Fruit fly (Drosophila melanogaster) whole organism, prepupa: Measurements from ENCODE around the gene RIOK1.

Source experiments
- Blimp-1 ChIP-seq: fragments of 200-800 bp; sonication (Bioruptor generic); optimal IDR thresholded peaks from 3 replicates; lab custom pipeline; 2017; ENCODE audit warnings: missing biosample characterization, missing genetic modification characterization, mild to moderate bottlenecking, moderate library complexity, missing genetic modification reagents
- CG10631 ChIP-seq: fragments of 200-800 bp; sonication (Bioruptor generic); optimal IDR thresholded peaks from 2 replicates; lab custom pipeline; 2016; ENCODE audit warnings: missing biosample characterization, missing genetic modification characterization
- CG11294 ChIP-seq: fragments of 200-800 bp; sonication (Bioruptor generic); IDR thresholded peaks from 2 replicates; pipeline ENCODE4 v1.3.6; 2022; ENCODE audit warnings: missing biosample characterization, missing genetic modification characterization
- CG11902 ChIP-seq: fragments of 200-800 bp; sonication (Bioruptor generic); optimal IDR thresholded peaks from 3 replicates; lab custom pipeline; 2016; ENCODE audit warnings: missing biosample characterization, missing genetic modification characterization
- CG15336 ChIP-seq: fragments of 200-800 bp; sonication (Bioruptor generic); IDR thresholded peaks from 2 replicates; pipeline ENCODE4 v1.3.6; 2022; ENCODE audit warnings: missing biosample characterization, missing genetic modification characterization
- CG1621 ChIP-seq: fragments of 200-800 bp; sonication (Bioruptor generic); optimal IDR thresholded peaks from 3 replicates; lab custom pipeline; 2018; ENCODE audit warnings: missing biosample characterization, mild to moderate bottlenecking, missing genetic modification characterization
- CG16779 ChIP-seq: fragments of 200-800 bp; sonication (Bioruptor generic); optimal IDR thresholded peaks from 3 replicates; lab custom pipeline; 2017; ENCODE audit warnings: missing biosample characterization, mild to moderate bottlenecking, missing genetic modification characterization
- CG3032 ChIP-seq: fragments of 200-800 bp; optimal IDR thresholded peaks from 2 replicates; lab custom pipeline; 2019; ENCODE audit warnings: missing biosample characterization, mild to moderate bottlenecking, missing genetic modification characterization, moderate library complexity
- CG32006 ChIP-seq: fragments of 200-800 bp; sonication (Bioruptor generic); optimal IDR thresholded peaks from 3 replicates; lab custom pipeline; 2017; ENCODE audit warnings: missing biosample characterization, mild to moderate bottlenecking, missing genetic modification characterization
- CG34406 ChIP-seq: fragments of 200-800 bp; sonication (Bioruptor generic); optimal IDR thresholded peaks from 3 replicates; lab custom pipeline; 2016; ENCODE audit warnings: missing biosample characterization, missing genetic modification characterization
- CG3919 ChIP-seq: fragments of 200-800 bp; sonication (Bioruptor generic); optimal IDR thresholded peaks from 3 replicates; lab custom pipeline; 2016; ENCODE audit warnings: missing biosample characterization, missing genetic modification characterization
- CG4318 ChIP-seq: fragments of 200-800 bp; sonication (Bioruptor generic); optimal IDR thresholded peaks from 3 replicates; lab custom pipeline; 2017; ENCODE audit warnings: missing biosample characterization, mild to moderate bottlenecking, missing genetic modification characterization
- CG6276 ChIP-seq: fragments of 200-800 bp; sonication (Bioruptor generic); optimal IDR thresholded peaks from 2 replicates; lab custom pipeline; 2017; ENCODE audit warnings: missing biosample characterization, mild to moderate bottlenecking, missing genetic modification characterization
- CG6792 ChIP-seq: fragments of 200-800 bp; sonication (Bioruptor generic); optimal IDR thresholded peaks from 3 replicates; lab custom pipeline; 2016; ENCODE audit warnings: missing biosample characterization, missing genetic modification characterization
- CG6808 ChIP-seq: fragments of 200-800 bp; sonication (Bioruptor generic); optimal IDR thresholded peaks from 3 replicates; lab custom pipeline; 2017; ENCODE audit warnings: missing biosample characterization, missing genetic modification characterization, mild to moderate bottlenecking, moderate library complexity, missing genetic modification reagents
- CG6854 ChIP-seq: fragments of 200-800 bp; sonication (Bioruptor generic); optimal IDR thresholded peaks from 2 replicates; lab custom pipeline; 2017; ENCODE audit warnings: missing biosample characterization, mild to moderate bottlenecking, missing genetic modification characterization
- CG7368 ChIP-seq: fragments of 200-800 bp; sonication (Bioruptor generic); optimal IDR thresholded peaks from 3 replicates; lab custom pipeline; 2016; ENCODE audit warnings: missing biosample characterization, missing genetic modification characterization
- CG8119 ChIP-seq: fragments of 200-800 bp; sonication (Bioruptor generic); IDR thresholded peaks from 3 replicates; pipeline ENCODE4 v1.3.6; 2022; ENCODE audit warnings: missing biosample characterization, missing genetic modification characterization
- CG8632 ChIP-seq: fragments of 200-800 bp; sonication (Bioruptor generic); optimal IDR thresholded peaks from 3 replicates; lab custom pipeline; 2016; ENCODE audit warnings: missing biosample characterization, missing genetic modification characterization
- Eip75B ChIP-seq: fragments of 200-800 bp; sonication (Bioruptor generic); optimal IDR thresholded peaks from 3 replicates; lab custom pipeline; 2016; ENCODE audit warnings: missing biosample characterization, missing genetic modification characterization
- Eip78C ChIP-seq: fragments of 200-800 bp; sonication (Bioruptor generic); peaks from one replicate; lab custom pipeline; 2016; ENCODE audit warnings: missing biosample characterization, missing genetic modification characterization
- Eip93F ChIP-seq: fragments of 200-800 bp; sonication (Bioruptor generic); optimal IDR thresholded peaks from 2 replicates; lab custom pipeline; 2016; ENCODE audit warnings: missing biosample characterization, mild to moderate bottlenecking, missing genetic modification characterization
- Ets96B ChIP-seq: fragments of 200-800 bp; optimal IDR thresholded peaks from 2 replicates; lab custom pipeline; 2019; ENCODE audit warnings: missing biosample characterization, mild to moderate bottlenecking, missing genetic modification characterization, moderate library complexity
- Gug ChIP-seq: fragments of 200-800 bp; sonication (Bioruptor generic); IDR thresholded peaks from 2 replicates; pipeline ENCODE4 v1.3.6; 2022; ENCODE audit warnings: missing biosample characterization, missing genetic modification characterization
- Hr38 ChIP-seq: sonication (Bioruptor generic); optimal IDR thresholded peaks from 2 replicates; lab custom pipeline; 2016; ENCODE audit warnings: missing biosample characterization, missing genetic modification characterization
- Hr39 ChIP-seq: fragments of 200-800 bp; sonication (Bioruptor generic); optimal IDR thresholded peaks from 2 replicates; lab custom pipeline; 2016; ENCODE audit warnings: missing biosample characterization, missing genetic modification characterization
- Hr4 ChIP-seq: fragments of 200-800 bp; sonication (Bioruptor generic); optimal IDR thresholded peaks from 3 replicates; lab custom pipeline; 2016; ENCODE audit warnings: missing biosample characterization, missing genetic modification characterization
- Lpt ChIP-seq: fragments of 200-800 bp; sonication (Bioruptor generic); optimal IDR thresholded peaks from 3 replicates; lab custom pipeline; 2016; ENCODE audit warnings: missing biosample characterization, missing genetic modification characterization
- Met ChIP-seq: fragments of 200-800 bp; sonication (Bioruptor generic); optimal IDR thresholded peaks from 3 replicates; lab custom pipeline; 2016; ENCODE audit warnings: missing biosample characterization, missing genetic modification characterization
- OdsH ChIP-seq: fragments of 200-800 bp; sonication (Bioruptor generic); optimal IDR thresholded peaks from 3 replicates; lab custom pipeline; 2016; ENCODE audit warnings: missing biosample characterization, missing genetic modification characterization
- Smox ChIP-seq: fragments of 200-800 bp; sonication (Bioruptor generic); optimal IDR thresholded peaks from 3 replicates; lab custom pipeline; 2016; ENCODE audit warnings: missing biosample characterization, missing genetic modification characterization
- Sox102F ChIP-seq: fragments of 200-800 bp; sonication (Bioruptor generic); optimal IDR thresholded peaks from 2 replicates; lab custom pipeline; 2016; ENCODE audit warnings: missing biosample characterization, mild to moderate bottlenecking, missing genetic modification characterization
- Sox14 ChIP-seq: fragments of 200-800 bp; sonication (Bioruptor generic); optimal IDR thresholded peaks from 3 replicates; lab custom pipeline; 2016; ENCODE audit warnings: missing biosample characterization, missing genetic modification characterization
- Sox15 ChIP-seq: fragments of 200-800 bp; sonication (Bioruptor generic); optimal IDR thresholded peaks from 3 replicates; lab custom pipeline; 2016; ENCODE audit warnings: missing biosample characterization, missing genetic modification characterization
- achi ChIP-seq: fragments of 200-800 bp; sonication (Bioruptor generic); optimal IDR thresholded peaks from 3 replicates; lab custom pipeline; 2016; ENCODE audit warnings: missing biosample characterization, missing genetic modification characterization
- dsx ChIP-seq: fragments of 200-800 bp; optimal IDR thresholded peaks from 3 replicates; lab custom pipeline; 2019; ENCODE audit warnings: missing biosample characterization, mild to moderate bottlenecking, missing genetic modification characterization, moderate library complexity; ENCODE audit not compliant: poor library complexity, severe bottlenecking
- eg ChIP-seq: fragments of 200-800 bp; sonication (Bioruptor generic); IDR thresholded peaks from 3 replicates; pipeline ENCODE4 v1.3.6; 2022; ENCODE audit warnings: missing biosample characterization, missing genetic modification characterization
- fd59A ChIP-seq: fragments of 200-800 bp; sonication (Bioruptor generic); optimal IDR thresholded peaks from 2 replicates; lab custom pipeline; 2017; ENCODE audit warnings: missing biosample characterization, mild to moderate bottlenecking, missing genetic modification characterization, missing genetic modification reagents
- fd85E ChIP-seq: fragments of 200-800 bp; sonication (Bioruptor generic); optimal IDR thresholded peaks from 3 replicates; lab custom pipeline; 2016; ENCODE audit warnings: missing biosample characterization, missing genetic modification characterization
- fkh ChIP-seq: fragments of 200-800 bp; sonication (Bioruptor generic); optimal IDR thresholded peaks from 3 replicates; lab custom pipeline; 2017; ENCODE audit warnings: missing biosample characterization, mild to moderate bottlenecking, missing genetic modification characterization, moderate library complexity
- lz ChIP-seq: fragments of 200-800 bp; sonication (Bioruptor generic); optimal IDR thresholded peaks from 3 replicates; lab custom pipeline; 2016; ENCODE audit warnings: missing biosample characterization, missing genetic modification characterization
- net ChIP-seq: fragments of 200-800 bp; sonication (Bioruptor generic); optimal IDR thresholded peaks from 3 replicates; lab custom pipeline; 2016; ENCODE audit warnings: missing biosample characterization, missing genetic modification characterization
- pdm3 ChIP-seq: fragments of 200-800 bp; sonication (Bioruptor generic); optimal IDR thresholded peaks from 3 replicates; lab custom pipeline; 2016; ENCODE audit warnings: missing biosample characterization, missing genetic modification characterization
- ss ChIP-seq, 2 experiments: fragments of 200-800 bp; sonication (Bioruptor generic); optimal IDR thresholded peaks; 2 replicates in 1 of 2; 3 replicates in 1 of 2; lab custom pipeline; 2017 to 2018; ENCODE audit warnings: mild to moderate bottlenecking in 2 of 2, missing biosample characterization in 2 of 2, missing genetic modification characterization in 2 of 2, moderate library complexity in 1 of 2
- svp ChIP-seq: fragments of 200-800 bp; sonication (Bioruptor generic); peaks from one replicate; lab custom pipeline; 2016; ENCODE audit warnings: missing biosample characterization, missing genetic modification characterization
- topi ChIP-seq: fragments of 200-800 bp; sonication (Bioruptor generic); optimal IDR thresholded peaks from 3 replicates; lab custom pipeline; 2016; ENCODE audit warnings: missing biosample characterization, missing genetic modification characterization
- vri ChIP-seq: fragments of 200-800 bp; sonication (Bioruptor generic); optimal IDR thresholded peaks from 3 replicates; lab custom pipeline; 2016; ENCODE audit warnings: missing biosample characterization, mild to moderate bottlenecking, missing genetic modification characterization

RIOK1 gene

dm6 chr3L:11656189-11656588, 7.9 kb upstream of the RIOK1 start (continued):
- TF ChIP-seq OdsH (GFP tag; lab: Kevin White, UChicago) (peak; percentile 62), CG4318 (GFP tag; lab: Kevin White, UChicago) (peak; percentile 47), CG15336 (GFP tag; lab: Robert Waterston, UW) (peak; percentile 90), CG16779 (tag; lab: Kevin White, UChicago) (peak; percentile 24), Smox (GFP tag; lab: Kevin White, UChicago) (no peak), CG10631 (GFP tag; lab: Kevin White, UChicago) (peak; percentile 40), Hr39 (GFP tag; lab: Kevin White, UChicago) (no peak), Hr38 (GFP tag; lab: Kevin White, UChicago) (peak; percentile 6), CG3919 (GFP tag; lab: Kevin White, UChicago) (peak; percentile 48), net (GFP tag; lab: Kevin White, UChicago) (peak; percentile 53), Blimp-1 (GFP tag; lab: Kevin White, UChicago) (no peak), Sox14 (GFP tag; lab: Kevin White, UChicago) (peak; percentile 63), CG7368 (GFP tag; lab: Kevin White, UChicago) (peak; percentile 21), Eip75B (no peak), topi (GFP tag; lab: Kevin White, UChicago) (no peak), eg (GFP tag; lab: Robert Waterston, UW) (peak; percentile 86), fd59A (GFP tag; lab: Kevin White, UChicago) (peak; percentile 40), CG11294 (GFP tag; lab: Robert Waterston, UW) (peak; percentile 82), svp (GFP tag; lab: Kevin White, UChicago) (peak; percentile 35), Hr4 (GFP tag; lab: Kevin White, UChicago) (peak; percentile 83), Sox102F (GFP tag; lab: Kevin White, UChicago) (no peak), Met (GFP tag; lab: Kevin White, UChicago) (no peak), fd85E (no peak)

DNA sequence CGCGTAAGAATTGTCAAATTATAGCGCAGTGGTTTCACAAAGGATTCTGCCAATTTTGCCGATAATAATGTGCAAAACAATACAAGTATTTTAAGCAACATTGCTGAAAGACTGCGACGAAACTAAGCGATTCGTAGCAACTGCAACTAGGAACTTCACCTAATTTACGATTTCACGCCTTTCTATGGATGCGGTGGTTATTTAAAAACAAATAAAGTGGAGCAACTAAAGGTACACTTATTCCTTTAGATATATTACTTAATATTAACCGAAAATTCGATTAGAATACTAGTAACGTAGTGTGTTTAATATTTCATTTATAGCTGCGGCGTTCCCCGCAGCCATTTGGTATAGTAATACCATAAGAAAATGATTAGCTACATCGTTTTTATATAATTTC, 2.3 kb downstream of the RIOK1 start, which contains the start of gene CG6071:
Gene CG6071, minus strand, starts transcription at position 101 of the 400 bp plus-strand sequence.
- no peak for TF ChIP-seq Lpt
- no peak for TF ChIP-seq Gug (GFP tag; lab: Robert Waterston, UW)
- no peak for TF ChIP-seq CG1621 (tag; lab: Kevin White, UChicago)
- no peak for TF ChIP-seq CG32006 (GFP tag; lab: Kevin White, UChicago)
- TF ChIP-seq CG3032 (tag; lab: Kevin White, UChicago): no peak
- TF ChIP-seq Hr38 (GFP tag; lab: Kevin White, UChicago): no peak
- TF ChIP-seq Eip93F: no peak
- TF ChIP-seq Sox15 (GFP tag; lab: Kevin White, UChicago): no peak
- no peak for TF ChIP-seq OdsH (GFP tag; lab: Kevin White, UChicago)
- TF ChIP-seq dsx: no peak
- no peak for TF ChIP-seq CG6276
- TF ChIP-seq CG6808: no peak
- TF ChIP-seq CG6854 (GFP tag; lab: Kevin White, UChicago): no peak
- TF ChIP-seq Eip78C (GFP tag; lab: Kevin White, UChicago): no peak
- TF ChIP-seq Blimp-1 (GFP tag; lab: Kevin White, UChicago): no peak

dm6 chr3L:11636829-11637228, 11.4 kb downstream of the RIOK1 start:
- TF ChIP-seq Lpt (no peak), fkh (GFP tag; lab: Kevin White, UChicago) (no peak), vri (GFP tag; lab: Kevin White, UChicago) (no peak), CG34406 (GFP tag; lab: Kevin White, UChicago) (no peak), CG6808 (peak; percentile 1), CG6792 (no peak), lz (GFP tag; lab: Kevin White, UChicago) (no peak), Eip78C (GFP tag; lab: Kevin White, UChicago) (no peak), Blimp-1 (GFP tag; lab: Kevin White, UChicago) (no peak), achi (GFP tag; lab: Kevin White, UChicago) (no peak), CG10631 (GFP tag; lab: Kevin White, UChicago) (peak; percentile 19), CG6854 (GFP tag; lab: Kevin White, UChicago) (no peak), CG11294 (GFP tag; lab: Robert Waterston, UW) (no peak), CG15336 (GFP tag; lab: Robert Waterston, UW) (peak; percentile 57; the same call in 1 of the 2 replicates), CG16779 (tag; lab: Kevin White, UChicago) (no peak), Ets96B (tag; lab: Kevin White, UChicago) (no peak), CG8119 (GFP tag; lab: Robert Waterston, UW) (peak; percentile 62), Hr39 (GFP tag; lab: Kevin White, UChicago) (no peak), Gug (GFP tag; lab: Robert Waterston, UW) (peak; percentile 43; the same call in 1 of the 2 replicates), fd85E (no peak), svp (GFP tag; lab: Kevin White, UChicago) (no peak), CG32006 (GFP tag; lab: Kevin White, UChicago) (no peak), pdm3 (GFP tag; lab: Kevin White, UChicago) (no peak), CG11902 (no peak), Sox102F (GFP tag; lab: Kevin White, UChicago) (no peak), CG8632 (GFP tag; lab: Kevin White, UChicago) (no peak), Eip75B (no peak), ss (GFP tag; optimal IDR thresholded peaks at IDR 0.05; lab: Kevin White, UChicago) (no peak)
